Fruit fly (Drosophila melanogaster) whole organism, embryonic: ENCODE data around the gene Pgls.

Experiments
- Abd-B ChIP-seq: fragments of 200-800 bp; sonication (Bioruptor generic); optimal IDR thresholded peaks from 2 replicates; lab custom pipeline; 2018; ENCODE audit warnings: missing biosample characterization, mild to moderate bottlenecking, missing genetic modification characterization, moderate library complexity
- Blimp-1 ChIP-seq: fragments of 200-800 bp; sonication (Bioruptor generic); optimal IDR thresholded peaks from 3 replicates; lab custom pipeline; 2018; ENCODE audit warnings: missing biosample characterization, missing genetic modification characterization, mild to moderate bottlenecking, moderate library complexity, missing genetic modification reagents
- CG10959 ChIP-seq: fragments of 200-800 bp; sonication (Bioruptor generic); IDR thresholded peaks from 2 replicates; pipeline ENCODE4 v1.3.6; 2022; ENCODE audit warnings: missing biosample characterization, missing genetic modification characterization
- CG15269 ChIP-seq: fragments of 200-800 bp; sonication (Bioruptor generic); optimal IDR thresholded peaks from 2 replicates; lab custom pipeline; 2018; ENCODE audit warnings: missing biosample characterization, mild to moderate bottlenecking, missing genetic modification characterization, moderate library complexity
- CG1529 ChIP-seq: fragments of 200-800 bp; sonication (Bioruptor generic); optimal IDR thresholded peaks from 3 replicates; lab custom pipeline; 2018; ENCODE audit warnings: missing biosample characterization, missing genetic modification characterization
- CG15514 ChIP-seq: fragments of 200-800 bp; sonication (Bioruptor generic); optimal IDR thresholded peaks from 3 replicates; lab custom pipeline; 2017; ENCODE audit warnings: missing biosample characterization, missing genetic modification characterization, mild to moderate bottlenecking, moderate library complexity, missing genetic modification reagents
- CG1603 ChIP-seq: fragments of 200-800 bp; sonication (Bioruptor generic); optimal IDR thresholded peaks from 2 replicates; lab custom pipeline; 2019; ENCODE audit warnings: missing biosample characterization, mild to moderate bottlenecking, missing genetic modification characterization, moderate library complexity
- CG16815 ChIP-seq: fragments of 200-800 bp; sonication (Bioruptor generic); optimal IDR thresholded peaks from 3 replicates; lab custom pipeline; 2017; ENCODE audit warnings: missing biosample characterization, mild to moderate bottlenecking, missing genetic modification characterization
- CG17359 ChIP-seq: fragments of 200-800 bp; sonication (Bioruptor generic); optimal IDR thresholded peaks from 3 replicates; lab custom pipeline; 2018; ENCODE audit warnings: missing biosample characterization, mild to moderate bottlenecking, missing genetic modification characterization, moderate library complexity
- CG18476 ChIP-seq: fragments of 200-800 bp; sonication (Bioruptor generic); optimal IDR thresholded peaks from 2 replicates; lab custom pipeline; 2016; ENCODE audit warnings: missing biosample characterization, mild to moderate bottlenecking, missing genetic modification characterization
- CG18619 ChIP-seq: fragments of 200-800 bp; sonication (Bioruptor generic); optimal IDR thresholded peaks from 3 replicates; lab custom pipeline; 2017; ENCODE audit warnings: missing biosample characterization, mild to moderate bottlenecking, missing genetic modification characterization
- CG2875 ChIP-seq: fragments of 200-800 bp; sonication (Bioruptor generic); optimal IDR thresholded peaks from 2 replicates; lab custom pipeline; 2017; ENCODE audit warnings: missing biosample characterization, mild to moderate bottlenecking, missing genetic modification characterization, missing genetic modification reagents
- CG6254 ChIP-seq: fragments of 200-800 bp; sonication (Bioruptor generic); optimal IDR thresholded peaks from 3 replicates; lab custom pipeline; 2017; ENCODE audit warnings: mild to moderate bottlenecking, missing biosample characterization, missing genetic modification reagents, missing genetic modification characterization
- CG6689 ChIP-seq: fragments of 200-800 bp; sonication (Bioruptor generic); IDR thresholded peaks from 2 replicates; pipeline ENCODE4 v1.3.6; 2022; ENCODE audit warnings: missing biosample characterization, missing genetic modification characterization
- CG6765 ChIP-seq: fragments of 200-800 bp; sonication (Bioruptor generic); optimal IDR thresholded peaks from 3 replicates; lab custom pipeline; 2017; ENCODE audit warnings: missing biosample characterization, mild to moderate bottlenecking, missing genetic modification characterization
- CG8924 ChIP-seq: fragments of 200-800 bp; optimal IDR thresholded peaks from 3 replicates; lab custom pipeline; 2019; ENCODE audit warnings: missing biosample characterization, mild to moderate bottlenecking, missing genetic modification characterization, moderate library complexity
- CG9932 ChIP-seq: fragments of 200-800 bp; sonication (Bioruptor generic); IDR thresholded peaks from 2 replicates; pipeline ENCODE4 v1.3.6; 2022; ENCODE audit warnings: missing biosample characterization, missing genetic modification characterization
- Camta ChIP-seq: fragments of 200-800 bp; sonication (Bioruptor generic); optimal IDR thresholded peaks from 2 replicates; lab custom pipeline; 2016; ENCODE audit warnings: missing biosample characterization, missing genetic modification characterization
- D19A ChIP-seq: fragments of 200-800 bp; optimal IDR thresholded peaks from 3 replicates; lab custom pipeline; 2019; ENCODE audit warnings: missing biosample characterization, mild to moderate bottlenecking, missing genetic modification characterization, moderate library complexity
- D19B ChIP-seq: fragments of 200-800 bp; sonication (Bioruptor generic); optimal IDR thresholded peaks from 2 replicates; lab custom pipeline; 2017; ENCODE audit warnings: missing biosample characterization, mild to moderate bottlenecking, missing genetic modification characterization
- Dip3 ChIP-seq: fragments of 200-800 bp; sonication (Bioruptor generic); optimal IDR thresholded peaks from 3 replicates; lab custom pipeline; 2016; ENCODE audit warnings: missing biosample characterization, missing genetic modification characterization
- Eip74EF ChIP-seq, 2 experiments: fragments of 200-800 bp in 1 of 2; fragments of >200 bp in 1 of 2; sonication (Bioruptor generic) in 1 of 2; optimal IDR thresholded peaks; 2 replicates each; lab custom pipeline; 2017 to 2019; ENCODE audit warnings: missing biosample characterization in 2 of 2, missing genetic modification characterization in 2 of 2, mild to moderate bottlenecking in 1 of 2, moderate library complexity in 1 of 2
- Hr3 ChIP-seq: fragments of 200-800 bp; sonication (Bioruptor generic); optimal IDR thresholded peaks from 3 replicates; lab custom pipeline; 2016; ENCODE audit warnings: missing biosample characterization, missing genetic modification characterization
- Jarid2 ChIP-seq: fragments of 200-800 bp; sonication (Bioruptor generic); optimal IDR thresholded peaks from 3 replicates; lab custom pipeline; 2017; ENCODE audit warnings: mild to moderate bottlenecking, missing biosample characterization, missing genetic modification reagents, missing genetic modification characterization
- Lhr ChIP-seq: fragments of 200-800 bp; sonication (Bioruptor generic); optimal IDR thresholded peaks from 3 replicates; lab custom pipeline; 2017; ENCODE audit warnings: mild to moderate bottlenecking, missing biosample characterization, missing genetic modification reagents, missing genetic modification characterization
- Mes4 ChIP-seq: fragments of 200-800 bp; sonication (Bioruptor generic); optimal IDR thresholded peaks from 2 replicates; lab custom pipeline; 2016; ENCODE audit warnings: missing biosample characterization, missing genetic modification characterization
- Nf-YA ChIP-seq: fragments of 200-800 bp; sonication (Bioruptor generic); IDR thresholded peaks from 2 replicates; pipeline ENCODE4 v1.3.6; 2022; ENCODE audit warnings: missing biosample characterization, missing genetic modification characterization
- Side ChIP-seq: fragments of 200-800 bp; sonication (Bioruptor generic); optimal IDR thresholded peaks from 2 replicates; lab custom pipeline; 2016; ENCODE audit warnings: missing biosample characterization, missing genetic modification characterization
- Stat92E ChIP-seq, 3 experiments: fragments of >200 bp in 2 of 3; fragments of 200-800 bp in 1 of 3; sonication (Bioruptor generic) in 1 of 3; optimal IDR thresholded peaks; 2 replicates each; lab custom pipeline; 2017 to 2019; ENCODE audit warnings: missing biosample characterization in 3 of 3, missing genetic modification characterization in 3 of 3, mild to moderate bottlenecking in 1 of 3, moderate library complexity in 1 of 3
- ara ChIP-seq: fragments of 200-800 bp; sonication (Bioruptor generic); IDR thresholded peaks from 2 replicates; pipeline ENCODE4 v1.3.6; 2022; ENCODE audit warnings: missing biosample characterization, missing genetic modification characterization
- az2 ChIP-seq: fragments of 200-800 bp; sonication (Bioruptor generic); optimal IDR thresholded peaks from 3 replicates; lab custom pipeline; 2016; ENCODE audit warnings: missing biosample characterization, missing genetic modification characterization
- chif ChIP-seq, 2 experiments: fragments of 200-800 bp; sonication (Bioruptor generic); optimal IDR thresholded peaks; 3 replicates each; lab custom pipeline; 2016; ENCODE audit warnings: missing biosample characterization in 2 of 2, missing genetic modification characterization in 2 of 2
- dm ChIP-seq: fragments of 200-800 bp; sonication (Bioruptor generic); optimal IDR thresholded peaks from 3 replicates; lab custom pipeline; 2016; ENCODE audit warnings: missing biosample characterization, missing genetic modification characterization
- dmrt99B ChIP-seq: fragments of 200-800 bp; sonication (Bioruptor generic); optimal IDR thresholded peaks from 2 replicates; lab custom pipeline; 2018; ENCODE audit warnings: missing biosample characterization, mild to moderate bottlenecking, missing genetic modification characterization, moderate library complexity
- ewg ChIP-seq: fragments of 200-800 bp; sonication (Bioruptor generic); optimal IDR thresholded peaks from 3 replicates; lab custom pipeline; 2017; ENCODE audit warnings: mild to moderate bottlenecking, missing biosample characterization, missing genetic modification reagents, missing genetic modification characterization
- ftz-f1 ChIP-seq: fragments of 200-800 bp; sonication (Bioruptor generic); optimal IDR thresholded peaks from 2 replicates; lab custom pipeline; 2016; ENCODE audit warnings: missing biosample characterization, missing genetic modification characterization
- gcm ChIP-seq: fragments of 200-800 bp; sonication (Bioruptor generic); optimal IDR thresholded peaks from 2 replicates; lab custom pipeline; 2019; ENCODE audit warnings: missing biosample characterization, mild to moderate bottlenecking, missing genetic modification characterization, moderate library complexity
- grau ChIP-seq: fragments of 200-800 bp; optimal IDR thresholded peaks from 3 replicates; lab custom pipeline; 2019; ENCODE audit warnings: missing biosample characterization, mild to moderate bottlenecking, missing genetic modification characterization, moderate library complexity
- lab ChIP-seq: fragments of 200-800 bp; sonication (Bioruptor generic); optimal IDR thresholded peaks from 3 replicates; lab custom pipeline; 2017; ENCODE audit warnings: missing biosample characterization, missing genetic modification characterization, mild to moderate bottlenecking, moderate library complexity, missing genetic modification reagents
- lmd ChIP-seq: fragments of 200-800 bp; sonication (Bioruptor generic); IDR thresholded peaks from 2 replicates; pipeline ENCODE4 v1.3.6; 2022; ENCODE audit warnings: missing biosample characterization, missing genetic modification characterization
- odd ChIP-seq: fragments of 200-800 bp; sonication (Bioruptor generic); optimal IDR thresholded peaks from 2 replicates; lab custom pipeline; 2017; ENCODE audit warnings: missing biosample characterization, mild to moderate bottlenecking, missing genetic modification characterization
- otp ChIP-seq: fragments of 200-800 bp; sonication (Bioruptor generic); IDR thresholded peaks from 3 replicates; pipeline ENCODE4, ENCODE4 v1.3.6; 2022; ENCODE audit warnings: missing biosample characterization, missing genetic modification characterization
- pros ChIP-seq: fragments of 200-800 bp; sonication (Bioruptor generic); optimal IDR thresholded peaks from 3 replicates; lab custom pipeline; 2019; ENCODE audit warnings: missing biosample characterization, mild to moderate bottlenecking, missing genetic modification characterization, moderate library complexity
- pum ChIP-seq: fragments of 200-800 bp; sonication (Bioruptor generic); optimal IDR thresholded peaks from 2 replicates; lab custom pipeline; 2016; ENCODE audit warnings: missing biosample characterization, missing genetic modification characterization
- scrt ChIP-seq: fragments of 200-800 bp; sonication (Bioruptor generic); optimal IDR thresholded peaks from 2 replicates; lab custom pipeline; 2018; ENCODE audit warnings: missing biosample characterization, mild to moderate bottlenecking, missing genetic modification characterization, moderate library complexity
- ssp ChIP-seq: fragments of 200-800 bp; sonication (Bioruptor generic); IDR thresholded peaks from 2 replicates; pipeline ENCODE4 v1.3.6; 2022; ENCODE audit warnings: missing biosample characterization, missing genetic modification characterization
- stc ChIP-seq: fragments of 200-800 bp; sonication (Bioruptor generic); IDR thresholded peaks from 2 replicates; pipeline ENCODE4 v1.3.6; 2022; ENCODE audit warnings: missing biosample characterization, missing genetic modification characterization
- zfh1 ChIP-seq: fragments of 200-800 bp; sonication (Bioruptor generic); IDR thresholded peaks from 3 replicates; pipeline ENCODE4 v1.3.6; 2022; ENCODE audit warnings: missing biosample characterization, missing genetic modification characterization

Gene Pgls

dm6 chrX:10825349-10826129 is 21.7 kb upstream of the Pgls start (continued):
- TF ChIP-seq CG18619 (GFP tag; lab: Kevin White, UChicago) = peak; percentile 39
- TF ChIP-seq otp (GFP tag; lab: Robert Waterston, UW) = 0 out of 3 replicates have a peak, but pooled peaks have one; percentile 31
- TF ChIP-seq CG16815 (GFP tag; lab: Kevin White, UChicago) = peak; percentile 47
- TF ChIP-seq chif (GFP tag; optimal IDR thresholded peaks at IDR 0.05; lab: Kevin White, UChicago) = peak in 1 of 2 experiments; percentile 62
- TF ChIP-seq Abd-B (GFP tag; lab: Kevin White, UChicago) = peak; percentile 46
- TF ChIP-seq Dip3 (GFP tag; lab: Kevin White, UChicago) = no peak
- no peak for TF ChIP-seq Mes4
- TF ChIP-seq CG6689 (GFP tag; lab: Robert Waterston, UW) = peak; percentile 30; the same call in 1 of the 2 replicates
- peak; percentile 54 for TF ChIP-seq CG6254
- no peak for TF ChIP-seq dm (GFP tag; lab: Kevin White, UChicago)
- peak; percentile 7 for TF ChIP-seq lab (GFP tag; lab: Kevin White, UChicago)
- TF ChIP-seq gcm (GFP tag; lab: Kevin White, UChicago) = no peak
- no peak for TF ChIP-seq CG1529 (GFP tag; lab: Kevin White, UChicago)
- no peak for TF ChIP-seq CG6765 (GFP tag; lab: Kevin White, UChicago)
- TF ChIP-seq pros (GFP tag; lab: Kevin White, UChicago) = peak; percentile 95
- 0 out of 2 replicates have a peak, but pooled peaks have one; percentile 31 for TF ChIP-seq CG10959 (GFP tag; lab: Robert Waterston, UW)
- TF ChIP-seq Side = peak; percentile 21
- TF ChIP-seq stc (GFP tag; lab: Robert Waterston, UW) = no peak
- no peak for TF ChIP-seq CG18476 (GFP tag; lab: Kevin White, UChicago)
- TF ChIP-seq CG8924 (tag; lab: Kevin White, UChicago) = peak; percentile 52
- no peak for TF ChIP-seq CG15269 (tag; lab: Kevin White, UChicago)
- peak; percentile 45 for TF ChIP-seq Hr3 (GFP tag; lab: Kevin White, UChicago)
- TF ChIP-seq lmd (GFP tag; lab: Robert Waterston, UW) = no peak
- peak; percentile 24 for TF ChIP-seq ewg (GFP tag; lab: Kevin White, UChicago)
- no peak for TF ChIP-seq CG9932
- TF ChIP-seq CG1603 = peak; percentile 68
- peak; percentile 36 for TF ChIP-seq CG17359
- peak; percentile 62 for TF ChIP-seq dmrt99B (tag; lab: Kevin White, UChicago)
- TF ChIP-seq D19B (GFP tag; lab: Kevin White, UChicago) = peak; percentile 88
- TF ChIP-seq Lhr (GFP tag; lab: Kevin White, UChicago) = no peak
- TF ChIP-seq Stat92E (GFP tag; optimal IDR thresholded peaks at IDR 0.05; lab: Kevin White, UChicago) = peak in 1 of 3 experiments; percentile 49
- peak; percentile 30; the same call in 1 of the 2 replicates for TF ChIP-seq ara (GFP tag; lab: Robert Waterston, UW)
- TF ChIP-seq Jarid2 = no peak
- TF ChIP-seq Nf-YA (GFP tag; lab: Robert Waterston, UW) = no peak
- TF ChIP-seq CG2875 = peak; percentile 28
- peak; percentile 53 for TF ChIP-seq D19A (tag; lab: Kevin White, UChicago)
- no peak for TF ChIP-seq ftz-f1 (GFP tag; lab: Kevin White, UChicago)
- peak; percentile 28; the same call in 1 of the 2 replicates for TF ChIP-seq ssp (GFP tag; lab: Robert Waterston, UW)
- peak; percentile 52 for TF ChIP-seq grau (tag; lab: Kevin White, UChicago)
- TF ChIP-seq Blimp-1 (GFP tag; lab: Kevin White, UChicago) = peak; percentile 41
- no peak for TF ChIP-seq Camta (GFP tag; lab: Kevin White, UChicago)
- no peak for TF ChIP-seq odd (GFP tag; lab: Kevin White, UChicago)
- TF ChIP-seq az2 (GFP tag; lab: Kevin White, UChicago) = peak; percentile 35
- TF ChIP-seq scrt (GFP tag; lab: Kevin White, UChicago) = peak; percentile 17
- TF ChIP-seq pum (GFP tag; lab: Kevin White, UChicago) = no peak
- TF ChIP-seq Eip74EF (GFP tag; optimal IDR thresholded peaks at IDR 0.05; lab: Kevin White, UChicago) = no peak
- TF ChIP-seq zfh1 (GFP tag; lab: Robert Waterston, UW) = peak; percentile 59; the same call in 2 of the 3 replicates
- TF ChIP-seq CG15514 (GFP tag; lab: Kevin White, UChicago) = no peak
